Worm (Caenorhabditis elegans) whole organism, L4 larva: ENCODE data around the gene W01D2.1.

ENCODE experiments used
- D1046.2 ChIP-seq: fragments of 200-800 bp; sonication (Bioruptor generic); IDR thresholded peaks from 2 replicates; pipeline ENCODE4 v1.3.6; 2022; ENCODE audit warnings: missing genetic modification characterization, missing compliant biosample characterization
- F26F4.8 ChIP-seq: fragments of 200-800 bp; sonication (Bioruptor generic); conservative IDR thresholded peaks from 2 replicates; pipeline ENCODE4 v1.3.6; 2022; ENCODE audit warnings: missing genetic modification characterization, missing compliant biosample characterization
- F44E2.7 ChIP-seq: fragments of 200-800 bp; sonication (Bioruptor generic); IDR thresholded peaks from 2 replicates; pipeline ENCODE4 v2.1.2; 2022; ENCODE audit warnings: missing genetic modification characterization, missing compliant biosample characterization
- R02D3.7 ChIP-seq: fragments of 150-350 bp; sonication (generic microtip); optimal IDR thresholded peaks from 3 replicates; lab custom pipeline; 2014; ENCODE audit warnings: missing biosample characterization, missing genetic modification characterization
- T20F7.1 ChIP-seq: fragments of 200-800 bp; sonication (Bioruptor generic); optimal IDR thresholded peaks from 2 replicates; lab custom pipeline; 2018; ENCODE audit warnings: mild to moderate bottlenecking, missing genetic modification characterization, missing compliant biosample characterization
- Y105C5A.15 ChIP-seq: fragments of 200-800 bp; sonication (Bioruptor generic); IDR thresholded peaks from 2 replicates; pipeline ENCODE4 v1.3.6; 2022; ENCODE audit warnings: missing genetic modification characterization, missing compliant biosample characterization
- Y5F2A.4 ChIP-seq: fragments of 200-800 bp; sonication (Bioruptor generic); optimal IDR thresholded peaks from 2 replicates; lab custom pipeline; 2018; ENCODE audit warnings: mild to moderate bottlenecking, missing genetic modification characterization, missing compliant biosample characterization
- ZK337.2 ChIP-seq: fragments of 200-800 bp; sonication (Bioruptor generic); IDR thresholded peaks from 2 replicates; pipeline ENCODE4 v1.3.6; 2022; ENCODE audit warnings: missing genetic modification reagents, missing genetic modification characterization, missing compliant biosample characterization
- attf-4 ChIP-seq: sonication (generic microtip); optimal IDR thresholded peaks from 3 replicates; lab custom pipeline; 2017; ENCODE audit warnings: missing biosample characterization, missing genetic modification characterization
- ceh-62 ChIP-seq: sonication (generic microtip); optimal IDR thresholded peaks from 2 replicates; lab custom pipeline; 2017; ENCODE audit warnings: missing biosample characterization, missing genetic modification characterization
- ceh-82 ChIP-seq: sonication (generic microtip); optimal IDR thresholded peaks from 2 replicates; lab custom pipeline; 2017; ENCODE audit warnings: missing biosample characterization, missing genetic modification characterization
- cey-2 ChIP-seq: sonication (generic microtip); optimal IDR thresholded peaks from 3 replicates; lab custom pipeline; 2017; ENCODE audit warnings: missing genetic modification characterization, mild to moderate bottlenecking, missing compliant biosample characterization, antibody characterized with exemption, borderline replicate concordance; ENCODE audit not compliant: insufficient read depth
- daf-16 ChIP-seq, 3 experiments: sonication (generic microtip); optimal IDR thresholded peaks; 2 replicates each; lab custom pipeline; 2016 to 2017; ENCODE audit warnings: missing genetic modification characterization in 3 of 3, missing genetic modification reagents in 3 of 3, mild to moderate bottlenecking in 2 of 3, missing compliant biosample characterization in 2 of 3, missing biosample characterization in 1 of 3, moderate library complexity in 1 of 3
- daf-19 ChIP-seq: fragments of 200-800 bp; sonication (Bioruptor generic); conservative IDR thresholded peaks from 2 replicates; pipeline ENCODE4 v1.3.6; 2022; ENCODE audit warnings: missing genetic modification characterization, missing compliant biosample characterization
- dpl-1 ChIP-seq: fragments of 150-350 bp; optimal IDR thresholded peaks from 2 replicates; lab custom pipeline; 2014; ENCODE audit warnings: missing biosample characterization, missing genetic modification reagents, missing genetic modification characterization
- dve-1 ChIP-seq: sonication (generic microtip); optimal IDR thresholded peaks from 2 replicates; lab custom pipeline; 2017; ENCODE audit warnings: antibody characterized with exemption, mild to moderate bottlenecking, missing genetic modification characterization, missing compliant biosample characterization; ENCODE audit not compliant: insufficient read depth
- egl-27 ChIP-seq: sonication (generic microtip); optimal IDR thresholded peaks from 3 replicates; lab custom pipeline; 2017; ENCODE audit warnings: missing biosample characterization, missing genetic modification reagents, missing genetic modification characterization
- egl-43 ChIP-seq: fragments of 200-800 bp; sonication (Bioruptor generic); IDR thresholded peaks from 2 replicates; pipeline ENCODE4 v1.3.6; 2022; ENCODE audit warnings: missing genetic modification reagents, missing genetic modification characterization, missing compliant biosample characterization
- fos-1 ChIP-seq: fragments of 150-350 bp; optimal IDR thresholded peaks from 2 replicates; lab custom pipeline; 2014; ENCODE audit warnings: missing biosample characterization, missing genetic modification characterization
- hif-1 ChIP-seq, 2 experiments: sonication (generic microtip); optimal IDR thresholded peaks; 2 replicates each; lab custom pipeline; 2016 to 2017; ENCODE audit warnings: missing compliant biosample characterization in 2 of 2, missing genetic modification characterization in 2 of 2, missing genetic modification reagents in 2 of 2, missing genotype in 2 of 2, mild to moderate bottlenecking in 1 of 2
- hlh-11 ChIP-seq: fragments of 200-800 bp; sonication (Bioruptor generic); optimal IDR thresholded peaks from 2 replicates; lab custom pipeline; 2018; ENCODE audit warnings: mild to moderate bottlenecking, missing genetic modification characterization, missing compliant biosample characterization
- hlh-30 ChIP-seq: sonication (generic microtip); optimal IDR thresholded peaks from 2 replicates; lab custom pipeline; 2017; ENCODE audit warnings: antibody characterized with exemption, mild to moderate bottlenecking, missing genetic modification characterization, missing compliant biosample characterization; ENCODE audit not compliant: insufficient read depth
- lin-13 ChIP-seq: fragments of 150-350 bp; optimal IDR thresholded peaks from 2 replicates; lab custom pipeline; 2014; ENCODE audit warnings: missing biosample characterization, missing genetic modification reagents, missing genetic modification characterization
- lin-29 ChIP-seq: fragments of 200-800 bp; sonication (Bioruptor generic); IDR thresholded peaks from 2 replicates; pipeline ENCODE4 v1.3.6; 2022; ENCODE audit warnings: missing genetic modification reagents, missing genetic modification characterization, missing compliant biosample characterization
- lin-38 ChIP-seq: fragments of 200-800 bp; sonication (Bioruptor generic); IDR thresholded peaks from 2 replicates; pipeline ENCODE4 v1.3.6; 2022; ENCODE audit warnings: missing genetic modification reagents, missing genetic modification characterization, missing compliant biosample characterization
- lir-3 ChIP-seq: sonication (generic microtip); optimal IDR thresholded peaks from 2 replicates; lab custom pipeline; 2016; ENCODE audit warnings: mild to moderate bottlenecking, missing genetic modification characterization, missing compliant biosample characterization
- mdl-1 ChIP-seq, 2 experiments: fragments of 150-350 bp in 1 of 2; sonication (generic microtip) in 1 of 2; optimal IDR thresholded peaks; 2 replicates each; lab custom pipeline; 2014 to 2017; ENCODE audit warnings: missing biosample characterization in 2 of 2, missing genetic modification characterization in 2 of 2
- mes-2 ChIP-seq: sonication (generic microtip); optimal IDR thresholded peaks from 2 replicates; lab custom pipeline; 2016; ENCODE audit warnings: missing genotype, mild to moderate bottlenecking, missing genetic modification characterization, missing compliant biosample characterization; ENCODE audit not compliant: poor library complexity, severe bottlenecking
- mxl-3 ChIP-seq: fragments of 200-800 bp; sonication (Bioruptor generic); optimal IDR thresholded peaks from 2 replicates; lab custom pipeline; 2018; ENCODE audit warnings: mild to moderate bottlenecking, missing genetic modification characterization, missing compliant biosample characterization
- nhr-11 ChIP-seq: fragments of 150-350 bp; optimal IDR thresholded peaks from 2 replicates; lab custom pipeline; 2014; ENCODE audit warnings: missing biosample characterization, missing genetic modification characterization
- nhr-111 ChIP-seq: fragments of 200-800 bp; sonication (Bioruptor generic); optimal IDR thresholded peaks from 2 replicates; lab custom pipeline; 2018; ENCODE audit warnings: mild to moderate bottlenecking, missing genetic modification characterization, missing compliant biosample characterization
- nhr-28 ChIP-seq: fragments of 150-350 bp; optimal IDR thresholded peaks from 2 replicates; lab custom pipeline; 2014; ENCODE audit warnings: missing biosample characterization, missing genetic modification characterization
- nhr-41 ChIP-seq: fragments of 200-800 bp; sonication (Bioruptor generic); IDR thresholded peaks from 2 replicates; pipeline ENCODE4 v1.3.6; 2022; ENCODE audit warnings: missing genetic modification reagents, missing genetic modification characterization, missing compliant biosample characterization
- nhr-42 ChIP-seq: fragments of 200-800 bp; sonication (Bioruptor generic); IDR thresholded peaks from 2 replicates; pipeline ENCODE4 v1.3.6; 2022; ENCODE audit warnings: missing genetic modification characterization, missing compliant biosample characterization
- nhr-48 ChIP-seq: sonication (generic microtip); optimal IDR thresholded peaks from 2 replicates; lab custom pipeline; 2016; ENCODE audit warnings: mild to moderate bottlenecking, missing genetic modification characterization, missing compliant biosample characterization
- nhr-6 ChIP-seq: fragments of 150-350 bp; optimal IDR thresholded peaks from 2 replicates; lab custom pipeline; 2014; ENCODE audit warnings: missing biosample characterization, missing genetic modification characterization
- nhr-76 ChIP-seq: fragments of 150-350 bp; optimal IDR thresholded peaks from 2 replicates; lab custom pipeline; 2014; ENCODE audit warnings: missing biosample characterization, missing genetic modification characterization
- nhr-77 ChIP-seq: fragments of 150-350 bp; optimal IDR thresholded peaks from 2 replicates; lab custom pipeline; 2014; ENCODE audit warnings: missing biosample characterization, missing genetic modification characterization
- php-3 ChIP-seq: fragments of 200-800 bp; sonication (Bioruptor generic); IDR thresholded peaks from 2 replicates; pipeline ENCODE4 v1.3.6; 2022; ENCODE audit warnings: missing genetic modification reagents, missing genetic modification characterization, missing compliant biosample characterization
- rbr-2 ChIP-seq: sonication (generic microtip); optimal IDR thresholded peaks from 2 replicates; lab custom pipeline; 2016; ENCODE audit warnings: missing genotype, missing genetic modification characterization, missing compliant biosample characterization
- sdz-12 ChIP-seq: fragments of 200-800 bp; sonication (Bioruptor generic); optimal IDR thresholded peaks from 2 replicates; lab custom pipeline; 2018; ENCODE audit warnings: mild to moderate bottlenecking, missing genetic modification characterization, missing compliant biosample characterization
- set-16 ChIP-seq: fragments of 200-800 bp; sonication (Bioruptor generic); IDR thresholded peaks from 2 replicates; pipeline ENCODE4 v1.3.6; 2022; ENCODE audit warnings: missing genetic modification reagents, missing genetic modification characterization, missing compliant biosample characterization
- spr-1 ChIP-seq: sonication (generic microtip); optimal IDR thresholded peaks from 2 replicates; lab custom pipeline; 2016; ENCODE audit warnings: mild to moderate bottlenecking, missing genetic modification characterization, missing compliant biosample characterization
- spr-3 ChIP-seq: fragments of 200-800 bp; sonication (Bioruptor generic); optimal IDR thresholded peaks from 2 replicates; lab custom pipeline; 2018; ENCODE audit warnings: mild to moderate bottlenecking, missing genetic modification characterization, missing compliant biosample characterization
- unc-130 ChIP-seq: sonication (generic microtip); optimal IDR thresholded peaks from 2 replicates; lab custom pipeline; 2016; ENCODE audit warnings: missing genetic modification reagents, missing genetic modification characterization, missing compliant biosample characterization
- unc-62 ChIP-seq, 3 experiments: fragments of 150-350 bp in 1 of 3; sonication (generic microtip); optimal IDR thresholded peaks in 2 of 3; peaks in 1 of 3; 1 replicate in 1 of 3; 2 replicates in 2 of 3; lab custom pipeline; 2014 to 2017; ENCODE audit warnings: missing biosample characterization in 3 of 3, missing genetic modification characterization in 3 of 3, missing genetic modification reagents in 3 of 3, missing genotype in 1 of 3
- zag-1 ChIP-seq: fragments of 150-350 bp; optimal IDR thresholded peaks from 2 replicates; lab custom pipeline; 2014; ENCODE audit warnings: missing biosample characterization, missing genetic modification characterization
- zfp-2 ChIP-seq: sonication (generic microtip); optimal IDR thresholded peaks from 2 replicates; lab custom pipeline; 2016; ENCODE audit warnings: mild to moderate bottlenecking, missing genetic modification characterization, missing compliant biosample characterization
- zfp-3 ChIP-seq: fragments of 200-800 bp; sonication (Bioruptor generic); conservative IDR thresholded peaks from 2 replicates; pipeline ENCODE4 v1.3.6; 2022; ENCODE audit warnings: missing genetic modification reagents, missing genetic modification characterization, missing compliant biosample characterization
- zip-11 ChIP-seq: fragments of 200-800 bp; sonication (Bioruptor generic); IDR thresholded peaks from 2 replicates; pipeline ENCODE4 v1.3.6; 2022; ENCODE audit warnings: missing genetic modification characterization, missing compliant biosample characterization
- ztf-7 ChIP-seq: fragments of 150-350 bp; optimal IDR thresholded peaks from 2 replicates; lab custom pipeline; 2014; ENCODE audit warnings: missing biosample characterization, missing genetic modification characterization

W01D2.1 gene

ce11 chrII:14822419-14822818 is 7.1 kb downstream of the W01D2.1 start:
- no peak for TF ChIP-seq ceh-82 (tag; lab: Kevin White, UChicago)
- TF ChIP-seq nhr-41 (GFP tag; lab: Robert Waterston, UW), result no peak
- peak; percentile 22 for TF ChIP-seq rbr-2 (tag; lab: Kevin White, UChicago)
- TF ChIP-seq egl-27 (tag; lab: Kevin White, UChicago), result no peak
- TF ChIP-seq nhr-76 (tag; lab: Kevin White, UChicago), result no peak
- no peak for TF ChIP-seq lin-29
- no peak for TF ChIP-seq fos-1 (tag; lab: Kevin White, UChicago)
- TF ChIP-seq hif-1 (tag; optimal IDR thresholded peaks at IDR 0.05; lab: Kevin White, UChicago), result peak in 1 of 2 experiments; percentile 3
- peak; percentile 88 for TF ChIP-seq nhr-28 (tag; lab: Kevin White, UChicago)
- no peak for TF ChIP-seq T20F7.1 (GFP tag; lab: Kevin White, UChicago)
- no peak for TF ChIP-seq lir-3 (tag; lab: Kevin White, UChicago)
- no peak for TF ChIP-seq daf-16 (GFP tag; optimal IDR thresholded peaks at IDR 0.05; lab: Kevin White, UChicago)
- TF ChIP-seq daf-16 (tag; optimal IDR thresholded peaks at IDR 0.05; lab: Kevin White, UChicago), result peak; percentile 69
- TF ChIP-seq dpl-1 (GFP tag; lab: Kevin White, UChicago), result peak; percentile 60
- TF ChIP-seq Y5F2A.4 (GFP tag; lab: Kevin White, UChicago), result no peak
- TF ChIP-seq zip-11 (GFP tag; lab: Robert Waterston, UW), result no peak
- no peak for TF ChIP-seq spr-3 (GFP tag; lab: Kevin White, UChicago)
- no peak for TF ChIP-seq cey-2
- no peak for TF ChIP-seq zag-1 (tag; lab: Kevin White, UChicago)
- TF ChIP-seq hlh-30 (tag; lab: Kevin White, UChicago), result peak; percentile 79
- no peak for TF ChIP-seq set-16
- TF ChIP-seq nhr-42 (GFP tag; lab: Robert Waterston, UW), result peak; percentile 79
- no peak for TF ChIP-seq ztf-7 (tag; lab: Kevin White, UChicago)
- TF ChIP-seq hlh-11 (tag; lab: Kevin White, UChicago), result peak; percentile 88
- no peak for TF ChIP-seq F26F4.8
- no peak for TF ChIP-seq R02D3.7
- TF ChIP-seq unc-62 (GFP tag; optimal IDR thresholded peaks at IDR 0.05 in 1 of 2; lab: Kevin White, UChicago), result no peak
- TF ChIP-seq unc-62 (tag; optimal IDR thresholded peaks at IDR 0.05; lab: Kevin White, UChicago), result no peak
- peak; percentile 39 for TF ChIP-seq nhr-6
- peak; percentile 63 for TF ChIP-seq mes-2
- TF ChIP-seq mxl-3 (GFP tag; lab: Kevin White, UChicago), result peak; percentile 82
- no peak for TF ChIP-seq attf-4 (tag; lab: Kevin White, UChicago)
- no peak for TF ChIP-seq ceh-62
- TF ChIP-seq nhr-48 (tag; lab: Kevin White, UChicago), result peak; percentile 64
- TF ChIP-seq sdz-12, result no peak
- TF ChIP-seq nhr-111, result no peak
- TF ChIP-seq D1046.2 (GFP tag; lab: Robert Waterston, UW), result no peak
- no peak for TF ChIP-seq unc-130 (GFP tag; lab: Kevin White, UChicago)
- no peak for TF ChIP-seq egl-43 (GFP tag; lab: Robert Waterston, UW)
- TF ChIP-seq lin-13, result no peak
- TF ChIP-seq zfp-3 (GFP tag; lab: Robert Waterston, UW), result no peak
- TF ChIP-seq nhr-77 (tag; lab: Kevin White, UChicago), result peak; percentile 97
- no peak for TF ChIP-seq daf-19 (GFP tag; lab: Robert Waterston, UW)
- TF ChIP-seq spr-1 (tag; lab: Kevin White, UChicago), result peak; percentile 44
- peak in 1 of 2 experiments; percentile 59 for TF ChIP-seq mdl-1 (tag; optimal IDR thresholded peaks at IDR 0.05; lab: Kevin White, UChicago)
- no peak for TF ChIP-seq nhr-11 (tag; lab: Kevin White, UChicago)
- peak; percentile 88 for TF ChIP-seq dve-1 (tag; lab: Kevin White, UChicago)
- 0 out of 2 replicates have a peak, but pooled peaks have one; percentile 21 for TF ChIP-seq php-3 (GFP tag; lab: Robert Waterston, UW)
- no peak for TF ChIP-seq ZK337.2 (GFP tag; lab: Robert Waterston, UW)
- TF ChIP-seq lin-38, result no peak
- no peak for TF ChIP-seq F44E2.7 (GFP tag; lab: Robert Waterston, UW)
- no peak for TF ChIP-seq Y105C5A.15
- TF ChIP-seq zfp-2 (tag; lab: Kevin White, UChicago), result no peak
